Fruit fly (Drosophila melanogaster): ENCODE data around the gene CG1647.
A peak's percentile ranks its signal among the peaks of the same experiment; 100 is the strongest.

The CG1647 gene

dm6 chr3R:28811677-28812465 is 8.2 kb upstream of the CG1647 start, which contains the start of gene Prp39 (continued):
- TF ChIP-seq Gsc (GFP tag; IDR thresholded peaks at IDR 0.05) (no peak), HLH4C (GFP tag; IDR thresholded peaks at IDR 0.05; ENCODE audit: partially characterized antibody) (peak; percentile 74), crol (GFP tag; IDR thresholded peaks at IDR 0.05) (no peak), HmgZ (tag; optimal IDR thresholded peaks at IDR 0.05) (peak; percentile 24), CG2678 (tag; optimal IDR thresholded peaks at IDR 0.05) (no peak), pfk (GFP tag; optimal IDR thresholded peaks at IDR 0.05) (no peak), CG12155 (GFP tag; optimal IDR thresholded peaks at IDR 0.05) (peak; percentile 6), ci (GFP tag; IDR thresholded peaks at IDR 0.05) (peak; percentile 56; the same call in 2 of the 3 replicates), CG3995 (GFP tag; optimal IDR thresholded peaks at IDR 0.05) (no peak), bsh (GFP tag; optimal IDR thresholded peaks at IDR 0.05) (peak in 1 of 2 experiments; percentile 32), CG17912 (GFP tag; optimal IDR thresholded peaks at IDR 0.05) (no peak), tup (GFP tag; optimal IDR thresholded peaks at IDR 0.05) (no peak), E2f2 (GFP tag; IDR thresholded peaks at IDR 0.05) (peak; percentile 52; the same call in 1 of the 2 replicates), CG8478 (optimal IDR thresholded peaks at IDR 0.05) (no peak), CG5180 (GFP tag; optimal IDR thresholded peaks at IDR 0.05) (no peak), GATAe (GFP tag; conservative IDR thresholded peaks at IDR 0.05) (no peak), so (GFP tag; IDR thresholded peaks at IDR 0.05) (no peak), CG12071 (GFP tag; optimal IDR thresholded peaks at IDR 0.05) (no peak), Ptx1 (GFP tag; IDR thresholded peaks at IDR 0.05) (peak; percentile 50), knrl (GFP tag; IDR thresholded peaks at IDR 0.05; ENCODE audit: partially characterized antibody) (peak; percentile 78), kay (GFP tag; optimal IDR thresholded peaks at IDR 0.05) (peak; percentile 60), Dfd (GFP tag; optimal IDR thresholded peaks at IDR 0.05) (no peak), rib (GFP tag; IDR thresholded peaks at IDR 0.05) (no peak), chn (GFP tag; optimal IDR thresholded peaks at IDR 0.05) (peak; percentile 27), H2.0 (GFP tag; IDR thresholded peaks at IDR 0.05) (peak; percentile 41; the same call in 1 of the 2 replicates), CG13775 (GFP tag; optimal IDR thresholded peaks at IDR 0.05) (peak; percentile 14), dmrt11E (tag; optimal IDR thresholded peaks at IDR 0.05) (peak; percentile 10), sna (GFP tag; IDR thresholded peaks at IDR 0.05; ENCODE audit: partially characterized antibody) (peak; percentile 53), dpn (GFP tag; optimal IDR thresholded peaks at IDR 0.05) (peak in 1 of 2 experiments; percentile 50), Ada2b (GFP tag; IDR thresholded peaks at IDR 0.05) (peak; percentile 29; the same call in 1 of the 2 replicates), CG2712 (tag; optimal IDR thresholded peaks at IDR 0.05) (peak; percentile 33), CG17829 (tag; optimal IDR thresholded peaks at IDR 0.05) (peak; percentile 11), jumu (GFP tag; optimal IDR thresholded peaks at IDR 0.05) (no peak), vnd (GFP tag; IDR thresholded peaks at IDR 0.05; ENCODE audit: partially characterized antibody) (peak; percentile 62), schlank (tag; optimal IDR thresholded peaks at IDR 0.05) (no peak), CG9876 (GFP tag; optimal IDR thresholded peaks at IDR 0.05) (no peak), CG17359 (tag; optimal IDR thresholded peaks at IDR 0.05) (no peak), CG18764 (GFP tag; optimal IDR thresholded peaks at IDR 0.05) (no peak), CG11560 (tag; IDR thresholded peaks at IDR 0.05) (no peak), CG30431 (GFP tag; optimal IDR thresholded peaks at IDR 0.05) (no peak), CG15601 (tag; optimal IDR thresholded peaks at IDR 0.05) (no peak), bcd (GFP tag; optimal IDR thresholded peaks at IDR 0.05) (no peak), CG34422 (GFP tag; IDR thresholded peaks at IDR 0.05) (peak; percentile 60), Usf (GFP tag; optimal IDR thresholded peaks at IDR 0.05) (no peak), CG9437 (GFP tag; optimal IDR thresholded peaks at IDR 0.05) (peak; percentile 25), bbx (GFP tag; IDR thresholded peaks at IDR 0.05; ENCODE audit: partially characterized antibody) (peak; percentile 69), pros (GFP tag; optimal IDR thresholded peaks at IDR 0.05) (no peak), Hey (tag; optimal IDR thresholded peaks at IDR 0.05) (no peak), Myb (GFP tag; optimal IDR thresholded peaks at IDR 0.05) (no peak)
